Worm (Caenorhabditis elegans): ENCODE data around the gene col-153.

DNA sequence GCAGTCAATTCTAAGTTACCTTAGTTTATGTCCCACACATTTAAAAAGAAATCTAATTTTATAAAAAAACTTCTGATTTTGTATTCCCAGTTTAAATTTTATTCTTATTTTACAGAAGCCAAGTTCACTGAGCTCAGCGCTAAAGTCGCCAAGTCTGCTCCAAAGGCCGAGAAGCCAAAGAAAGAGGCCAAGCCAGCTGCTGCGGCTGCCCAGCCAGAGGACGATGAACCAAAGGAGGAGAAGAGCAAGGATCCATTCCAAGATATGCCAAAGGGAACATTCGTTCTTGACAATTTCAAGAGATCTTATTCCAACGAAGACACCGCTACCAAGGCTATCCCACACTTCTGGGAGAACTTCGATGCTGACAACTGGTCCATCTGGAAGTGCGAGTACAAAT, 17.3 kb downstream of the col-153 start:
- TF ChIP-seq nhr-12 (tag; optimal IDR thresholded peaks at IDR 0.05): no peak
- no peak for TF ChIP-seq zag-1 (tag; optimal IDR thresholded peaks at IDR 0.05)
- no peak for TF ChIP-seq nhr-237 (tag; optimal IDR thresholded peaks at IDR 0.05)
- TF ChIP-seq mdl-1 (tag; optimal IDR thresholded peaks at IDR 0.05): no peak
- TF ChIP-seq unc-62 (GFP tag; optimal IDR thresholded peaks at IDR 0.05): no peak
- no peak for TF ChIP-seq nhr-77 (tag; optimal IDR thresholded peaks at IDR 0.05)
- TF ChIP-seq mab-5 (tag; optimal IDR thresholded peaks at IDR 0.05): no peak
- no peak for TF ChIP-seq ama-1 (optimal IDR thresholded peaks at IDR 0.05)
- TF ChIP-seq unc-39 (tag; optimal IDR thresholded peaks at IDR 0.05): no peak
- TF ChIP-seq skn-1 (tag; optimal IDR thresholded peaks at IDR 0.05): no peak
- no peak for TF ChIP-seq nhr-23 (tag; optimal IDR thresholded peaks at IDR 0.05)
- no peak for TF ChIP-seq dmd-4 (tag; optimal IDR thresholded peaks at IDR 0.05)

All from whole organism, L2 larva.